Worm (Caenorhabditis elegans): Measurements from ENCODE around the gene Y53F4B.36.

The Y53F4B.36 gene

ce11 chrII:15212260-15212914 lies 36.6 kb downstream of the Y53F4B.36 start (continued):
- TF ChIP-seq jun-1 (tag; optimal IDR thresholded peaks at IDR 0.05) (peak; percentile 1), elt-3 (tag; optimal IDR thresholded peaks at IDR 0.05) (no peak), nhr-76 (tag; optimal IDR thresholded peaks at IDR 0.05) (no peak), nhr-43 (tag; optimal IDR thresholded peaks at IDR 0.05; ENCODE audit: poor library complexity, severe bottlenecking) (no peak), mml-1 (tag; optimal IDR thresholded peaks at IDR 0.05) (no peak), nhr-11 (tag; optimal IDR thresholded peaks at IDR 0.05) (no peak)

ce11 chrII:15213732-15214131 lies 38.0 kb downstream of the Y53F4B.36 start:
- TF ChIP-seq daf-12 (tag; optimal IDR thresholded peaks at IDR 0.05) (no peak), hmg-11 (tag; optimal IDR thresholded peaks at IDR 0.05) (no peak), egl-5 (tag; optimal IDR thresholded peaks at IDR 0.05) (no peak), nhr-237 (tag; optimal IDR thresholded peaks at IDR 0.05) (no peak), sea-2 (GFP tag; optimal IDR thresholded peaks at IDR 0.05) (no peak), ceh-16 (tag; optimal IDR thresholded peaks at IDR 0.05) (no peak), fos-1 (tag; optimal IDR thresholded peaks at IDR 0.05) (no peak), nhr-12 (tag; optimal IDR thresholded peaks at IDR 0.05) (no peak), ztf-11 (tag; optimal IDR thresholded peaks at IDR 0.05) (no peak), nhr-25 (tag; optimal IDR thresholded peaks at IDR 0.05) (no peak), elt-1 (tag; optimal IDR thresholded peaks at IDR 0.05) (peak; percentile 96), jun-1 (tag; optimal IDR thresholded peaks at IDR 0.05) (no peak), mdl-1 (tag; optimal IDR thresholded peaks at IDR 0.05) (no peak), nhr-23 (tag; optimal IDR thresholded peaks at IDR 0.05) (peak; percentile 45), lsy-12 (tag; optimal IDR thresholded peaks at IDR 0.05) (no peak), mml-1 (tag; optimal IDR thresholded peaks at IDR 0.05) (no peak)

- TF ChIP-seq nhr-25 (tag; optimal IDR thresholded peaks at IDR 0.05) (peak; percentile 3), nhr-43 (tag; optimal IDR thresholded peaks at IDR 0.05; ENCODE audit: poor library complexity, severe bottlenecking) (peak; percentile 18), tbx-2 (tag; optimal IDR thresholded peaks at IDR 0.05) (no peak)
Measured at ce11 chrII:15217949-15218348, 42.2 kb downstream of the Y53F4B.36 start.

- no peak for TF ChIP-seq nhr-77 (tag; optimal IDR thresholded peaks at IDR 0.05)
- no peak for TF ChIP-seq egl-5 (tag; optimal IDR thresholded peaks at IDR 0.05)
- no peak for TF ChIP-seq ama-1 (optimal IDR thresholded peaks at IDR 0.05)
- no peak for TF ChIP-seq hmg-11 (tag; optimal IDR thresholded peaks at IDR 0.05)
- no peak for TF ChIP-seq jun-1 (tag; optimal IDR thresholded peaks at IDR 0.05)
- TF ChIP-seq lin-39 (tag; optimal IDR thresholded peaks at IDR 0.05) = no peak
- TF ChIP-seq ceh-9 (tag; optimal IDR thresholded peaks at IDR 0.05) = no peak
- no peak for TF ChIP-seq fkh-2 (tag; optimal IDR thresholded peaks at IDR 0.05)
- no peak for TF ChIP-seq ztf-4 (tag; optimal IDR thresholded peaks at IDR 0.05)
Measured at ce11 chrII:15218609-15219008, 42.9 kb downstream of the Y53F4B.36 start.

ce11 chrII:15219033-15219432 lies 43.3 kb downstream of the Y53F4B.36 start:
- TF ChIP-seq nhr-11 (tag; optimal IDR thresholded peaks at IDR 0.05) = no peak
- peak; percentile 65 for TF ChIP-seq pha-4 (tag; optimal IDR thresholded peaks at IDR 0.05)

ce11 chrII:15220116-15220515 lies 44.4 kb downstream of the Y53F4B.36 start:
- TF ChIP-seq fkh-10 (GFP tag; optimal IDR thresholded peaks at IDR 0.05) (no peak), nhr-67 (tag; optimal IDR thresholded peaks at IDR 0.05) (no peak), lin-39 (tag; optimal IDR thresholded peaks at IDR 0.05) (no peak), daf-12 (tag; optimal IDR thresholded peaks at IDR 0.05) (no peak), mdl-1 (tag; optimal IDR thresholded peaks at IDR 0.05) (no peak), eor-1 (tag; optimal IDR thresholded peaks at IDR 0.05) (no peak), unc-39 (tag; optimal IDR thresholded peaks at IDR 0.05) (no peak), nhr-25 (tag; optimal IDR thresholded peaks at IDR 0.05) (no peak), ceh-9 (tag; optimal IDR thresholded peaks at IDR 0.05) (no peak), tbx-2 (tag; optimal IDR thresholded peaks at IDR 0.05) (no peak), egl-5 (tag; optimal IDR thresholded peaks at IDR 0.05) (no peak), ama-1 (optimal IDR thresholded peaks at IDR 0.05) (no peak), hmg-11 (tag; optimal IDR thresholded peaks at IDR 0.05) (no peak), ceh-82 (tag; optimal IDR thresholded peaks at IDR 0.05) (no peak), nhr-28 (tag; optimal IDR thresholded peaks at IDR 0.05) (no peak), elt-1 (tag; optimal IDR thresholded peaks at IDR 0.05) (no peak), lsy-12 (tag; optimal IDR thresholded peaks at IDR 0.05) (no peak), nhr-43 (tag; optimal IDR thresholded peaks at IDR 0.05; ENCODE audit: poor library complexity, severe bottlenecking) (no peak), unc-62 (GFP tag; optimal IDR thresholded peaks at IDR 0.05) (no peak), nhr-23 (tag; optimal IDR thresholded peaks at IDR 0.05) (no peak)
